Fruit fly (Drosophila melanogaster) Kc167 (cell line): ENCODE data around the gene Uch-L5R.

Experiments used
- h ChIP-seq: fragments of >200 bp; optimal IDR thresholded peaks from 3 replicates; lab custom pipeline; 2018; ENCODE audit warnings: missing external identifiers
- psq ChIP-seq: fragments of >200 bp; optimal IDR thresholded peaks from 2 replicates; lab custom pipeline; 2017; ENCODE audit warnings: missing external identifiers

- TF ChIP-seq h (lab: Kevin White, UChicago) = no peak
- TF ChIP-seq psq (lab: Kevin White, UChicago) = no peak
These were observed 34.7 kb downstream of the Uch-L5R start for dm6 chrX:12021750-12022149.
